Fruit fly (Drosophila melanogaster) whole organism, embryonic: ENCODE results near the gene Gcna.

ENCODE experiments used
- Atf3 ChIP-seq: fragments of 200-800 bp; sonication (Bioruptor generic); optimal IDR thresholded peaks from 3 replicates; lab custom pipeline; 2016; ENCODE audit warnings: missing biosample characterization, missing genetic modification characterization
- Awh ChIP-seq: fragments of 200-800 bp; sonication (Bioruptor generic); IDR thresholded peaks from 2 replicates; pipeline ENCODE4, ENCODE4 v1.3.6; 2022; ENCODE audit warnings: missing biosample characterization, missing genetic modification characterization
- BEAF-32 ChIP-seq: fragments of 200-800 bp; sonication (Bioruptor generic); optimal IDR thresholded peaks from 3 replicates; lab custom pipeline; 2017; ENCODE audit warnings: missing biosample characterization, missing genetic modification characterization, mild to moderate bottlenecking, moderate library complexity, missing genetic modification reagents
- CG11560 ChIP-seq: fragments of 200-800 bp; sonication (Bioruptor generic); IDR thresholded peaks from 3 replicates; pipeline ENCODE4 v1.3.6; 2022; ENCODE audit warnings: missing biosample characterization, missing genetic modification characterization
- CG13123 ChIP-seq: fragments of 200-800 bp; sonication (Bioruptor generic); optimal IDR thresholded peaks from 2 replicates; lab custom pipeline; 2016; ENCODE audit warnings: missing biosample characterization, missing genetic modification characterization
- CG14050 ChIP-seq: fragments of 200-800 bp; sonication (Bioruptor generic); IDR thresholded peaks from 3 replicates; pipeline ENCODE4 v1.3.6; 2022; ENCODE audit warnings: missing biosample characterization, missing genetic modification characterization
- CG15514 ChIP-seq: fragments of 200-800 bp; sonication (Bioruptor generic); optimal IDR thresholded peaks from 3 replicates; lab custom pipeline; 2017; ENCODE audit warnings: missing biosample characterization, missing genetic modification characterization, mild to moderate bottlenecking, moderate library complexity, missing genetic modification reagents
- CG15696 ChIP-seq: fragments of 200-800 bp; sonication (Bioruptor generic); optimal IDR thresholded peaks from 2 replicates; lab custom pipeline; 2019; ENCODE audit warnings: missing biosample characterization, mild to moderate bottlenecking, missing genetic modification characterization, moderate library complexity
- CG16813 ChIP-seq: fragments of 200-800 bp; sonication (Bioruptor generic); IDR thresholded peaks from 3 replicates; pipeline ENCODE4 v1.3.6; 2022; ENCODE audit warnings: missing biosample characterization, missing genetic modification characterization; ENCODE audit not compliant: partially characterized antibody
- CG17359 ChIP-seq: fragments of 200-800 bp; sonication (Bioruptor generic); optimal IDR thresholded peaks from 3 replicates; lab custom pipeline; 2018; ENCODE audit warnings: missing biosample characterization, mild to moderate bottlenecking, missing genetic modification characterization, moderate library complexity
- CG17802 ChIP-seq: fragments of 200-800 bp; sonication (Bioruptor generic); optimal IDR thresholded peaks from 2 replicates; lab custom pipeline; 2018; ENCODE audit warnings: missing biosample characterization, mild to moderate bottlenecking, missing genetic modification characterization, moderate library complexity
- CG18262 ChIP-seq: fragments of 200-800 bp; optimal IDR thresholded peaks from 3 replicates; lab custom pipeline; 2019; ENCODE audit warnings: missing biosample characterization, mild to moderate bottlenecking, missing genetic modification characterization, moderate library complexity
- CG31441 ChIP-seq: fragments of 200-800 bp; sonication (Bioruptor generic); IDR thresholded peaks from 2 replicates; pipeline ENCODE4 v1.3.6; 2022; ENCODE audit warnings: missing biosample characterization, missing genetic modification characterization
- CG34376 ChIP-seq: fragments of 200-800 bp; sonication (Bioruptor generic); optimal IDR thresholded peaks from 2 replicates; lab custom pipeline; 2018; ENCODE audit warnings: missing biosample characterization, mild to moderate bottlenecking, missing genetic modification characterization
- CG3995 ChIP-seq: fragments of 200-800 bp; sonication (Bioruptor generic); optimal IDR thresholded peaks from 3 replicates; lab custom pipeline; 2016; ENCODE audit warnings: missing biosample characterization, missing genetic modification characterization
- CG4282 ChIP-seq: fragments of 200-800 bp; sonication (Bioruptor generic); optimal IDR thresholded peaks from 2 replicates; lab custom pipeline; 2016; ENCODE audit warnings: missing biosample characterization, missing genetic modification characterization
- CG4617 ChIP-seq: fragments of 200-800 bp; sonication (Bioruptor generic); optimal IDR thresholded peaks from 3 replicates; lab custom pipeline; 2016; ENCODE audit warnings: missing biosample characterization, missing genetic modification characterization, borderline replicate concordance
- CG6272 ChIP-seq: fragments of 200-800 bp; sonication (Bioruptor generic); IDR thresholded peaks from 2 replicates; pipeline ENCODE4 v1.3.6; 2022; ENCODE audit warnings: missing biosample characterization, missing genetic modification characterization
- CG6683 ChIP-seq: fragments of 200-800 bp; sonication (Bioruptor generic); optimal IDR thresholded peaks from 2 replicates; lab custom pipeline; 2017; ENCODE audit warnings: missing biosample characterization, mild to moderate bottlenecking, missing genetic modification characterization, missing genetic modification reagents
- CG6689 ChIP-seq: fragments of 200-800 bp; sonication (Bioruptor generic); IDR thresholded peaks from 2 replicates; pipeline ENCODE4 v1.3.6; 2022; ENCODE audit warnings: missing biosample characterization, missing genetic modification characterization
- CG6765 ChIP-seq: fragments of 200-800 bp; sonication (Bioruptor generic); optimal IDR thresholded peaks from 3 replicates; lab custom pipeline; 2017; ENCODE audit warnings: missing biosample characterization, mild to moderate bottlenecking, missing genetic modification characterization
- CG7372 ChIP-seq: fragments of 200-800 bp; sonication (Bioruptor generic); IDR thresholded peaks from 2 replicates; pipeline ENCODE4 v1.3.6; 2022; ENCODE audit warnings: missing biosample characterization, missing genetic modification characterization
- CG7928 ChIP-seq: fragments of 200-800 bp; sonication (Bioruptor generic); optimal IDR thresholded peaks from 2 replicates; lab custom pipeline; 2017; ENCODE audit warnings: missing biosample characterization, mild to moderate bottlenecking, missing genetic modification characterization
- CG8290 ChIP-seq, 3 experiments: fragments of 200-800 bp; sonication (Bioruptor generic); optimal IDR thresholded peaks; 2 replicates each; lab custom pipeline; 2016 to 2019; ENCODE audit warnings: missing biosample characterization in 3 of 3, missing genetic modification characterization in 3 of 3, mild to moderate bottlenecking in 2 of 3, moderate library complexity in 1 of 3
- CG9215 ChIP-seq: fragments of 200-800 bp; sonication (Bioruptor generic); IDR thresholded peaks from 2 replicates; pipeline ENCODE4 v1.3.6; 2022; ENCODE audit warnings: missing biosample characterization, missing genetic modification characterization
- CG9437 ChIP-seq: fragments of 200-800 bp; sonication (Bioruptor generic); optimal IDR thresholded peaks from 2 replicates; lab custom pipeline; 2018; ENCODE audit warnings: missing biosample characterization, mild to moderate bottlenecking, missing genetic modification characterization
- CG9727 ChIP-seq: fragments of 200-800 bp; sonication (Bioruptor generic); optimal IDR thresholded peaks from 3 replicates; lab custom pipeline; 2017; ENCODE audit warnings: missing biosample characterization, mild to moderate bottlenecking, missing genetic modification characterization
- D19B ChIP-seq: fragments of 200-800 bp; sonication (Bioruptor generic); optimal IDR thresholded peaks from 2 replicates; lab custom pipeline; 2017; ENCODE audit warnings: missing biosample characterization, mild to moderate bottlenecking, missing genetic modification characterization
- Dfd ChIP-seq, 2 experiments: fragments of >200 bp; optimal IDR thresholded peaks; 2 replicates each; lab custom pipeline; 2017; ENCODE audit warnings: missing biosample characterization in 2 of 2, missing genetic modification characterization in 2 of 2
- HmgD ChIP-seq: fragments of 200-800 bp; sonication (Bioruptor generic); optimal IDR thresholded peaks from 3 replicates; lab custom pipeline; 2016; ENCODE audit warnings: missing biosample characterization, missing genetic modification characterization
- Mes4 ChIP-seq: fragments of 200-800 bp; sonication (Bioruptor generic); optimal IDR thresholded peaks from 2 replicates; lab custom pipeline; 2016; ENCODE audit warnings: missing biosample characterization, missing genetic modification characterization
- Optix ChIP-seq: fragments of 200-800 bp; sonication (Bioruptor generic); IDR thresholded peaks from 3 replicates; pipeline ENCODE4 v1.3.6; 2022; ENCODE audit warnings: missing biosample characterization, missing genetic modification characterization
- ab ChIP-seq: fragments of 200-800 bp; sonication (Bioruptor generic); optimal IDR thresholded peaks from 2 replicates; lab custom pipeline; 2016; ENCODE audit warnings: missing biosample characterization, missing genetic modification characterization
- ci ChIP-seq: fragments of 200-800 bp; sonication (Bioruptor generic); IDR thresholded peaks from 3 replicates; pipeline ENCODE4 v1.3.6; 2022; ENCODE audit warnings: missing biosample characterization, missing genetic modification characterization
- crol ChIP-seq: fragments of 200-800 bp; sonication (Bioruptor generic); IDR thresholded peaks from 2 replicates; pipeline ENCODE4 v1.3.6; 2022; ENCODE audit warnings: missing biosample characterization, missing genetic modification characterization
- dimm ChIP-seq: fragments of 200-800 bp; sonication (Bioruptor generic); IDR thresholded peaks from 2 replicates; pipeline ENCODE4 v1.3.6; 2022; ENCODE audit warnings: missing biosample characterization, missing genetic modification characterization
- insv ChIP-seq, 2 experiments: fragments of 200-800 bp; sonication (Bioruptor generic); optimal IDR thresholded peaks; 3 replicates each; lab custom pipeline; 2016 to 2018; ENCODE audit warnings: missing biosample characterization in 2 of 2, missing genetic modification characterization in 2 of 2
- lola ChIP-seq, 3 experiments: fragments of >200 bp in 2 of 3; fragments of 200-800 bp in 1 of 3; sonication (Bioruptor generic) in 1 of 3; optimal IDR thresholded peaks; 2 replicates each; lab custom pipeline; 2017 to 2019; ENCODE audit warnings: missing biosample characterization in 3 of 3, missing genetic modification characterization in 3 of 3, mild to moderate bottlenecking in 1 of 3, moderate library complexity in 1 of 3
- mam ChIP-seq: fragments of 200-800 bp; sonication (Bioruptor generic); optimal IDR thresholded peaks from 3 replicates; lab custom pipeline; 2016; ENCODE audit warnings: missing biosample characterization, missing genetic modification characterization
- nau ChIP-seq: fragments of 200-800 bp; sonication (Bioruptor generic); optimal IDR thresholded peaks from 3 replicates; lab custom pipeline; 2017; ENCODE audit warnings: missing biosample characterization, mild to moderate bottlenecking, missing genetic modification characterization, missing genetic modification reagents
- onecut ChIP-seq: fragments of 200-800 bp; sonication (Bioruptor generic); IDR thresholded peaks from 2 replicates; pipeline ENCODE4 v1.3.6; 2022; ENCODE audit warnings: missing biosample characterization, missing genetic modification characterization
- salm ChIP-seq: fragments of 200-800 bp; sonication (Bioruptor generic); optimal IDR thresholded peaks from 2 replicates; lab custom pipeline; 2018; ENCODE audit warnings: missing biosample characterization, mild to moderate bottlenecking, missing genetic modification characterization
- slbo ChIP-seq: fragments of 200-800 bp; sonication (Bioruptor generic); IDR thresholded peaks from 2 replicates; pipeline ENCODE4 v1.3.6; 2022; ENCODE audit warnings: missing biosample characterization, missing genetic modification characterization
- so ChIP-seq: fragments of 200-800 bp; sonication (Bioruptor generic); IDR thresholded peaks from 3 replicates; pipeline ENCODE4 v1.3.6; 2022; ENCODE audit warnings: missing biosample characterization, missing genetic modification characterization
- sob ChIP-seq: fragments of 200-800 bp; sonication (Bioruptor generic); IDR thresholded peaks from 2 replicates; pipeline ENCODE4 v1.3.6; 2022; ENCODE audit warnings: missing biosample characterization, missing genetic modification characterization
- sqz ChIP-seq: fragments of 200-800 bp; sonication (Bioruptor generic); optimal IDR thresholded peaks from 3 replicates; lab custom pipeline; 2018; ENCODE audit warnings: missing biosample characterization, mild to moderate bottlenecking, missing genetic modification characterization
- tgo ChIP-seq: fragments of 200-800 bp; sonication (Bioruptor generic); IDR thresholded peaks from 3 replicates; pipeline ENCODE4 v1.3.6; 2022; ENCODE audit warnings: missing biosample characterization, missing genetic modification characterization
- vvl ChIP-seq: fragments of 200-800 bp; sonication (Bioruptor generic); IDR thresholded peaks from 2 replicates; pipeline ENCODE4 v1.3.6; 2022; ENCODE audit warnings: missing biosample characterization, missing genetic modification characterization
- wek ChIP-seq: fragments of 200-800 bp; sonication (Bioruptor generic); optimal IDR thresholded peaks from 3 replicates; lab custom pipeline; 2018; ENCODE audit warnings: missing biosample characterization, mild to moderate bottlenecking, missing genetic modification characterization, moderate library complexity
- wor ChIP-seq: fragments of 200-800 bp; sonication (Bioruptor generic); IDR thresholded peaks from 2 replicates; pipeline ENCODE4 v1.3.6; 2022; ENCODE audit warnings: missing biosample characterization, missing genetic modification characterization

Gene Gcna

DNA sequence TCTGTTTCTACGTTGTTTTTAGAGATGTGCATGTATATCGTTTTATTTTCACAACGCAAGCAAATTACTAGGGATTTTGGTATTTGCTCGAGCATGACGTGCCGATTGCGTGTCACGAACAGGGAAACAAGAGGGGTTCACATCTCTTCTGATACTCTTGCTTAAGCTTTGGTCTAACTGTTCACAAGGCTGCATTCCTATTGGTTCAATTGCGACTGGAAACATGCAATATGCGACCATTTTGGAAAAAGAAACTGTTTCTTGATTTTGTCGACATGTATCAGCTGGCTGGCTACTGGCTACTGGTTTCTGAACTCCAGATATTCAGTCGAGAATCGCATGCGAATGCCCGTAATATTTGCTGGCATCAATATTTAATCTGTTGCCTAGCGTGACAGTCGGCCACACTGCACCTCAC lies 14.5 kb upstream of the Gcna start, which contains the start of gene Coa8 (continued):
- no peak for TF ChIP-seq nau (GFP tag; lab: Kevin White, UChicago)
- peak; percentile 27; the same call in 1 of the 3 replicates for TF ChIP-seq tgo
- TF ChIP-seq D19B: no peak
- TF ChIP-seq CG3995 (GFP tag; lab: Kevin White, UChicago): peak; percentile 30
- peak; percentile 25; the same call in 1 of the 2 replicates for TF ChIP-seq CG6689 (GFP tag; lab: Robert Waterston, UW)
- peak; percentile 50 for TF ChIP-seq CG9215 (GFP tag; lab: Robert Waterston, UW)
- 0 out of 2 replicates have a peak, but pooled peaks have one; percentile 5 for TF ChIP-seq CG6272 (GFP tag; lab: Robert Waterston, UW)
- TF ChIP-seq Atf3 (GFP tag; lab: Kevin White, UChicago): peak; percentile 23
- TF ChIP-seq BEAF-32 (GFP tag; lab: Kevin White, UChicago): peak; percentile 62
- TF ChIP-seq CG6765: peak; percentile 17
- 0 out of 2 replicates have a peak, but pooled peaks have one; percentile 11 for TF ChIP-seq onecut (GFP tag; lab: Robert Waterston, UW)
- TF ChIP-seq CG31441: 0 out of 2 replicates have a peak, but pooled peaks have one; percentile 4
- no peak for TF ChIP-seq Mes4 (GFP tag; lab: Kevin White, UChicago)
- no peak for TF ChIP-seq wor (GFP tag; lab: Robert Waterston, UW)
- no peak for TF ChIP-seq CG6683 (GFP tag; lab: Kevin White, UChicago)
- no peak for TF ChIP-seq CG17802 (tag; lab: Kevin White, UChicago)
- 0 out of 2 replicates have a peak, but pooled peaks have one; percentile 25 for TF ChIP-seq CG7372 (GFP tag; lab: Robert Waterston, UW)
- no peak for TF ChIP-seq crol (GFP tag; lab: Robert Waterston, UW)
- TF ChIP-seq CG7928 (GFP tag; lab: Kevin White, UChicago): no peak
- 0 out of 3 replicates have a peak, but pooled peaks have one; percentile 25 for TF ChIP-seq Optix (GFP tag; lab: Robert Waterston, UW)
- TF ChIP-seq Awh (GFP tag; lab: Robert Waterston, UW): 0 out of 2 replicates have a peak, but pooled peaks have one; percentile 42
- no peak for TF ChIP-seq salm (tag; lab: Kevin White, UChicago)
- 0 out of 3 replicates have a peak, but pooled peaks have one; percentile 44 for TF ChIP-seq so
- TF ChIP-seq insv (GFP tag; optimal IDR thresholded peaks at IDR 0.05; lab: Kevin White, UChicago): peak in 1 of 2 experiments; percentile 25
- 0 out of 2 replicates have a peak, but pooled peaks have one; percentile 52 for TF ChIP-seq sob
- peak; percentile 13 for TF ChIP-seq CG8290 (GFP tag; optimal IDR thresholded peaks at IDR 0.05; lab: Kevin White, UChicago)
- TF ChIP-seq CG8290 (tag; optimal IDR thresholded peaks at IDR 0.05; lab: Kevin White, UChicago): peak; percentile 62 to 77
- TF ChIP-seq CG17359 (tag; lab: Kevin White, UChicago): peak; percentile 12
- TF ChIP-seq sqz (GFP tag; lab: Kevin White, UChicago): no peak
- peak; percentile 29 for TF ChIP-seq CG15696
- peak; percentile 91 for TF ChIP-seq wek
- no peak for TF ChIP-seq CG4282 (GFP tag; lab: Kevin White, UChicago)
- TF ChIP-seq CG18262: no peak
- TF ChIP-seq dimm (GFP tag; lab: Robert Waterston, UW): no peak
- no peak for TF ChIP-seq lola (GFP tag; optimal IDR thresholded peaks at IDR 0.05; lab: Kevin White, UChicago)
- no peak; the same call in 1 of the 2 replicates for TF ChIP-seq vvl (GFP tag; lab: Robert Waterston, UW)
- TF ChIP-seq mam: peak; percentile 40
- TF ChIP-seq CG13123 (GFP tag; lab: Kevin White, UChicago): no peak
- TF ChIP-seq CG4617 (GFP tag; lab: Kevin White, UChicago): peak; percentile 45
- no peak for TF ChIP-seq ab (GFP tag; lab: Kevin White, UChicago)
- TF ChIP-seq CG9727 (GFP tag; lab: Kevin White, UChicago): no peak
- no peak for TF ChIP-seq HmgD (GFP tag; lab: Kevin White, UChicago)
- no peak for TF ChIP-seq Dfd (GFP tag; optimal IDR thresholded peaks at IDR 0.05; lab: Kevin White, UChicago)
- peak; percentile 11 for TF ChIP-seq CG9437
- peak; percentile 42 for TF ChIP-seq CG16813
- no peak for TF ChIP-seq CG11560 (tag; lab: Robert Waterston, UW)
- TF ChIP-seq CG34376: peak; percentile 30
- TF ChIP-seq CG14050 (GFP tag; lab: Robert Waterston, UW): no peak
- peak; percentile 53 for TF ChIP-seq CG15514
- 0 out of 3 replicates have a peak, but pooled peaks have one; percentile 18 for TF ChIP-seq ci (GFP tag; lab: Robert Waterston, UW)
- TF ChIP-seq slbo (GFP tag; lab: Robert Waterston, UW): peak; percentile 65; the same call in 1 of the 2 replicates
